Fruit fly (Drosophila melanogaster) whole organism, prepupa: ENCODE data around the gene CG16985.
A peak's percentile ranks its signal among the peaks of the same experiment; 100 is the strongest.

Experiments used
- Blimp-1 ChIP-seq: fragments of 200-800 bp; sonication (Bioruptor generic); optimal IDR thresholded peaks from 3 replicates; lab custom pipeline; 2017; ENCODE audit warnings: missing biosample characterization, missing genetic modification characterization, mild to moderate bottlenecking, moderate library complexity, missing genetic modification reagents
- CG10631 ChIP-seq: fragments of 200-800 bp; sonication (Bioruptor generic); optimal IDR thresholded peaks from 2 replicates; lab custom pipeline; 2016; ENCODE audit warnings: missing biosample characterization, missing genetic modification characterization
- CG10669 ChIP-seq: fragments of 200-800 bp; sonication (Bioruptor generic); optimal IDR thresholded peaks from 3 replicates; lab custom pipeline; 2018; ENCODE audit warnings: missing biosample characterization, mild to moderate bottlenecking, missing genetic modification characterization, moderate library complexity
- CG11294 ChIP-seq: fragments of 200-800 bp; sonication (Bioruptor generic); IDR thresholded peaks from 2 replicates; pipeline ENCODE4 v1.3.6; 2022; ENCODE audit warnings: missing biosample characterization, missing genetic modification characterization
- CG11902 ChIP-seq: fragments of 200-800 bp; sonication (Bioruptor generic); optimal IDR thresholded peaks from 3 replicates; lab custom pipeline; 2016; ENCODE audit warnings: missing biosample characterization, missing genetic modification characterization
- CG15336 ChIP-seq: fragments of 200-800 bp; sonication (Bioruptor generic); IDR thresholded peaks from 2 replicates; pipeline ENCODE4 v1.3.6; 2022; ENCODE audit warnings: missing biosample characterization, missing genetic modification characterization
- CG16779 ChIP-seq: fragments of 200-800 bp; sonication (Bioruptor generic); optimal IDR thresholded peaks from 3 replicates; lab custom pipeline; 2017; ENCODE audit warnings: missing biosample characterization, mild to moderate bottlenecking, missing genetic modification characterization
- CG3032 ChIP-seq: fragments of 200-800 bp; optimal IDR thresholded peaks from 2 replicates; lab custom pipeline; 2019; ENCODE audit warnings: missing biosample characterization, mild to moderate bottlenecking, missing genetic modification characterization, moderate library complexity
- CG31627 ChIP-seq: fragments of 200-800 bp; sonication (Bioruptor generic); optimal IDR thresholded peaks from 3 replicates; lab custom pipeline; 2016; ENCODE audit warnings: missing biosample characterization, missing genetic modification characterization
- CG34406 ChIP-seq: fragments of 200-800 bp; sonication (Bioruptor generic); optimal IDR thresholded peaks from 3 replicates; lab custom pipeline; 2016; ENCODE audit warnings: missing biosample characterization, missing genetic modification characterization
- CG4318 ChIP-seq: fragments of 200-800 bp; sonication (Bioruptor generic); optimal IDR thresholded peaks from 3 replicates; lab custom pipeline; 2017; ENCODE audit warnings: missing biosample characterization, mild to moderate bottlenecking, missing genetic modification characterization
- CG6276 ChIP-seq: fragments of 200-800 bp; sonication (Bioruptor generic); optimal IDR thresholded peaks from 2 replicates; lab custom pipeline; 2017; ENCODE audit warnings: missing biosample characterization, mild to moderate bottlenecking, missing genetic modification characterization
- CG6792 ChIP-seq: fragments of 200-800 bp; sonication (Bioruptor generic); optimal IDR thresholded peaks from 3 replicates; lab custom pipeline; 2016; ENCODE audit warnings: missing biosample characterization, missing genetic modification characterization
- CG6808 ChIP-seq: fragments of 200-800 bp; sonication (Bioruptor generic); optimal IDR thresholded peaks from 3 replicates; lab custom pipeline; 2017; ENCODE audit warnings: missing biosample characterization, missing genetic modification characterization, mild to moderate bottlenecking, moderate library complexity, missing genetic modification reagents
- CG8119 ChIP-seq: fragments of 200-800 bp; sonication (Bioruptor generic); IDR thresholded peaks from 3 replicates; pipeline ENCODE4 v1.3.6; 2022; ENCODE audit warnings: missing biosample characterization, missing genetic modification characterization
- CG8319 ChIP-seq: fragments of 200-800 bp; sonication (Bioruptor generic); optimal IDR thresholded peaks from 3 replicates; lab custom pipeline; 2016; ENCODE audit warnings: missing biosample characterization, missing genetic modification characterization
- CG8632 ChIP-seq: fragments of 200-800 bp; sonication (Bioruptor generic); optimal IDR thresholded peaks from 3 replicates; lab custom pipeline; 2016; ENCODE audit warnings: missing biosample characterization, missing genetic modification characterization
- Eip75B ChIP-seq: fragments of 200-800 bp; sonication (Bioruptor generic); optimal IDR thresholded peaks from 3 replicates; lab custom pipeline; 2016; ENCODE audit warnings: missing biosample characterization, missing genetic modification characterization
- Eip78C ChIP-seq: fragments of 200-800 bp; sonication (Bioruptor generic); peaks from one replicate; lab custom pipeline; 2016; ENCODE audit warnings: missing biosample characterization, missing genetic modification characterization
- Eip93F ChIP-seq: fragments of 200-800 bp; sonication (Bioruptor generic); optimal IDR thresholded peaks from 2 replicates; lab custom pipeline; 2016; ENCODE audit warnings: missing biosample characterization, mild to moderate bottlenecking, missing genetic modification characterization
- Ets96B ChIP-seq: fragments of 200-800 bp; optimal IDR thresholded peaks from 2 replicates; lab custom pipeline; 2019; ENCODE audit warnings: missing biosample characterization, mild to moderate bottlenecking, missing genetic modification characterization, moderate library complexity
- Gug ChIP-seq: fragments of 200-800 bp; sonication (Bioruptor generic); IDR thresholded peaks from 2 replicates; pipeline ENCODE4 v1.3.6; 2022; ENCODE audit warnings: missing biosample characterization, missing genetic modification characterization
- Hr38 ChIP-seq: sonication (Bioruptor generic); optimal IDR thresholded peaks from 2 replicates; lab custom pipeline; 2016; ENCODE audit warnings: missing biosample characterization, missing genetic modification characterization
- Hr39 ChIP-seq: fragments of 200-800 bp; sonication (Bioruptor generic); optimal IDR thresholded peaks from 2 replicates; lab custom pipeline; 2016; ENCODE audit warnings: missing biosample characterization, missing genetic modification characterization
- Hr4 ChIP-seq: fragments of 200-800 bp; sonication (Bioruptor generic); optimal IDR thresholded peaks from 3 replicates; lab custom pipeline; 2016; ENCODE audit warnings: missing biosample characterization, missing genetic modification characterization
- Lpt ChIP-seq: fragments of 200-800 bp; sonication (Bioruptor generic); optimal IDR thresholded peaks from 3 replicates; lab custom pipeline; 2016; ENCODE audit warnings: missing biosample characterization, missing genetic modification characterization
- OdsH ChIP-seq: fragments of 200-800 bp; sonication (Bioruptor generic); optimal IDR thresholded peaks from 3 replicates; lab custom pipeline; 2016; ENCODE audit warnings: missing biosample characterization, missing genetic modification characterization
- Smox ChIP-seq: fragments of 200-800 bp; sonication (Bioruptor generic); optimal IDR thresholded peaks from 3 replicates; lab custom pipeline; 2016; ENCODE audit warnings: missing biosample characterization, missing genetic modification characterization
- Sox14 ChIP-seq: fragments of 200-800 bp; sonication (Bioruptor generic); optimal IDR thresholded peaks from 3 replicates; lab custom pipeline; 2016; ENCODE audit warnings: missing biosample characterization, missing genetic modification characterization
- Sox15 ChIP-seq: fragments of 200-800 bp; sonication (Bioruptor generic); optimal IDR thresholded peaks from 3 replicates; lab custom pipeline; 2016; ENCODE audit warnings: missing biosample characterization, missing genetic modification characterization
- achi ChIP-seq: fragments of 200-800 bp; sonication (Bioruptor generic); optimal IDR thresholded peaks from 3 replicates; lab custom pipeline; 2016; ENCODE audit warnings: missing biosample characterization, missing genetic modification characterization
- cyc ChIP-seq: fragments of 200-800 bp; sonication (Bioruptor generic); optimal IDR thresholded peaks from 3 replicates; lab custom pipeline; 2016; ENCODE audit warnings: missing biosample characterization, missing genetic modification characterization
- dac ChIP-seq: fragments of 200-800 bp; sonication (Bioruptor generic); optimal IDR thresholded peaks from 2 replicates; lab custom pipeline; 2017; ENCODE audit warnings: missing biosample characterization, mild to moderate bottlenecking, missing genetic modification characterization
- dsx ChIP-seq: fragments of 200-800 bp; optimal IDR thresholded peaks from 3 replicates; lab custom pipeline; 2019; ENCODE audit warnings: missing biosample characterization, mild to moderate bottlenecking, missing genetic modification characterization, moderate library complexity; ENCODE audit not compliant: poor library complexity, severe bottlenecking
- eg ChIP-seq: fragments of 200-800 bp; sonication (Bioruptor generic); IDR thresholded peaks from 3 replicates; pipeline ENCODE4 v1.3.6; 2022; ENCODE audit warnings: missing biosample characterization, missing genetic modification characterization
- fkh ChIP-seq: fragments of 200-800 bp; sonication (Bioruptor generic); optimal IDR thresholded peaks from 3 replicates; lab custom pipeline; 2017; ENCODE audit warnings: missing biosample characterization, mild to moderate bottlenecking, missing genetic modification characterization, moderate library complexity
- lz ChIP-seq: fragments of 200-800 bp; sonication (Bioruptor generic); optimal IDR thresholded peaks from 3 replicates; lab custom pipeline; 2016; ENCODE audit warnings: missing biosample characterization, missing genetic modification characterization
- net ChIP-seq: fragments of 200-800 bp; sonication (Bioruptor generic); optimal IDR thresholded peaks from 3 replicates; lab custom pipeline; 2016; ENCODE audit warnings: missing biosample characterization, missing genetic modification characterization
- pdm3 ChIP-seq: fragments of 200-800 bp; sonication (Bioruptor generic); optimal IDR thresholded peaks from 3 replicates; lab custom pipeline; 2016; ENCODE audit warnings: missing biosample characterization, missing genetic modification characterization
- salr ChIP-seq, 2 experiments: fragments of 200-800 bp; sonication (Bioruptor generic); optimal IDR thresholded peaks; 3 replicates each; lab custom pipeline; 2016 to 2018; ENCODE audit warnings: missing biosample characterization in 2 of 2, missing genetic modification characterization in 2 of 2, mild to moderate bottlenecking in 1 of 2
- svp ChIP-seq: fragments of 200-800 bp; sonication (Bioruptor generic); peaks from one replicate; lab custom pipeline; 2016; ENCODE audit warnings: missing biosample characterization, missing genetic modification characterization
- vri ChIP-seq: fragments of 200-800 bp; sonication (Bioruptor generic); optimal IDR thresholded peaks from 3 replicates; lab custom pipeline; 2016; ENCODE audit warnings: missing biosample characterization, mild to moderate bottlenecking, missing genetic modification characterization

The CG16985 gene

dm6 chr3L:2634929-2635799 is 36.1 kb downstream of the CG16985 start (continued):
- TF ChIP-seq dac (GFP tag; lab: Kevin White, UChicago): peak; percentile 60
- TF ChIP-seq CG6808: peak; percentile 85
- TF ChIP-seq CG8319: peak; percentile 68
- TF ChIP-seq Smox (GFP tag; lab: Kevin White, UChicago): peak; percentile 78
- TF ChIP-seq lz (GFP tag; lab: Kevin White, UChicago): peak; percentile 84
- peak; percentile 80 for TF ChIP-seq net (GFP tag; lab: Kevin White, UChicago)
- TF ChIP-seq CG11902: no peak
- TF ChIP-seq cyc (GFP tag; lab: Kevin White, UChicago): peak; percentile 77
- peak; percentile 29 for TF ChIP-seq dsx (GFP tag; lab: Kevin White, UChicago)
- TF ChIP-seq CG3032: peak; percentile 48
- TF ChIP-seq CG10631 (GFP tag; lab: Kevin White, UChicago): peak; percentile 38
- no peak for TF ChIP-seq CG8119 (GFP tag; lab: Robert Waterston, UW)
- TF ChIP-seq CG16779 (tag; lab: Kevin White, UChicago): peak; percentile 71
- TF ChIP-seq Eip78C (GFP tag; lab: Kevin White, UChicago): peak; percentile 94
- TF ChIP-seq Eip93F: no peak
- peak; percentile 83 for TF ChIP-seq vri
- peak; percentile 80 for TF ChIP-seq Eip75B (GFP tag; lab: Kevin White, UChicago)
- TF ChIP-seq salr (GFP tag; optimal IDR thresholded peaks at IDR 0.05; lab: Kevin White, UChicago): peak; percentile 59 to 67
- peak; percentile 76 for TF ChIP-seq achi (GFP tag; lab: Kevin White, UChicago)
- TF ChIP-seq CG6792 (GFP tag; lab: Kevin White, UChicago): peak; percentile 63
- peak; percentile 77 for TF ChIP-seq pdm3
- TF ChIP-seq Hr39 (GFP tag; lab: Kevin White, UChicago): peak; percentile 67
- TF ChIP-seq CG11294: no peak
- TF ChIP-seq CG8632 (GFP tag; lab: Kevin White, UChicago): peak; percentile 67
- no peak for TF ChIP-seq CG6276 (GFP tag; lab: Kevin White, UChicago)
- TF ChIP-seq CG4318 (GFP tag; lab: Kevin White, UChicago): no peak
- TF ChIP-seq Sox15: peak; percentile 9
- TF ChIP-seq fkh (GFP tag; lab: Kevin White, UChicago): peak; percentile 79
- 0 out of 2 replicates have a peak, but pooled peaks have one; percentile 10 for TF ChIP-seq CG15336 (GFP tag; lab: Robert Waterston, UW)
- TF ChIP-seq Ets96B (tag; lab: Kevin White, UChicago): peak; percentile 8
- TF ChIP-seq CG31627 (GFP tag; lab: Kevin White, UChicago): peak; percentile 82
- peak; percentile 67 for TF ChIP-seq Blimp-1
- peak; percentile 78 for TF ChIP-seq CG34406 (GFP tag; lab: Kevin White, UChicago)
- TF ChIP-seq Hr4 (GFP tag; lab: Kevin White, UChicago): peak; percentile 58
- TF ChIP-seq Lpt: no peak
- TF ChIP-seq svp (GFP tag; lab: Kevin White, UChicago): peak; percentile 81
- TF ChIP-seq OdsH (GFP tag; lab: Kevin White, UChicago): peak; percentile 69
- peak; percentile 23; the same call in 1 of the 2 replicates for TF ChIP-seq Gug (GFP tag; lab: Robert Waterston, UW)
- TF ChIP-seq CG10669 (GFP tag; lab: Kevin White, UChicago): peak; percentile 59
- TF ChIP-seq Hr38 (GFP tag; lab: Kevin White, UChicago): no peak
- peak; percentile 81 for TF ChIP-seq eg (GFP tag; lab: Robert Waterston, UW)
- peak; percentile 76 for TF ChIP-seq Sox14 (GFP tag; lab: Kevin White, UChicago)
